Worm (Caenorhabditis elegans) whole organism, young adult: Measurements from ENCODE around the gene tbc-6.

ENCODE experiments used
- B0019.2 ChIP-seq: fragments of 200-800 bp; sonication (Bioruptor generic); conservative IDR thresholded peaks from 2 replicates; pipeline ENCODE4 v1.3.6; 2022; ENCODE audit warnings: missing genetic modification reagents, missing genetic modification characterization, missing compliant biosample characterization
- B0336.3 ChIP-seq: fragments of 200-800 bp; sonication (Bioruptor generic); IDR thresholded peaks from 2 replicates; pipeline ENCODE4 v1.3.6; 2022; ENCODE audit warnings: missing genetic modification characterization, missing compliant biosample characterization
- F23B12.7 ChIP-seq: sonication (generic microtip); optimal IDR thresholded peaks from 2 replicates; lab custom pipeline; 2017; ENCODE audit warnings: missing genetic modification characterization, mild to moderate bottlenecking, missing compliant biosample characterization, antibody characterized with exemption, moderate library complexity; ENCODE audit not compliant: insufficient read depth
- K11D2.4 ChIP-seq: fragments of 200-800 bp; sonication (Bioruptor generic); IDR thresholded peaks from 2 replicates; pipeline ENCODE4 v1.3.6; 2022; ENCODE audit warnings: missing genetic modification reagents, missing genetic modification characterization, missing compliant biosample characterization
- akir-1 ChIP-seq: fragments of 200-800 bp; sonication (Bioruptor generic); optimal IDR thresholded peaks from 2 replicates; lab custom pipeline; 2018; ENCODE audit warnings: mild to moderate bottlenecking, missing genetic modification characterization, moderate library complexity, missing compliant biosample characterization
- attf-5 ChIP-seq: fragments of 200-800 bp; sonication (Bioruptor generic); optimal IDR thresholded peaks from 2 replicates; lab custom pipeline; 2018; ENCODE audit warnings: mild to moderate bottlenecking, missing genetic modification characterization, missing compliant biosample characterization
- hlh-26 ChIP-seq: fragments of 200-800 bp; sonication (Bioruptor generic); conservative IDR thresholded peaks from 2 replicates; pipeline ENCODE4 v1.3.6; 2022; ENCODE audit warnings: missing genetic modification reagents, missing genetic modification characterization, missing compliant biosample characterization
- madf-8 ChIP-seq: fragments of 200-800 bp; sonication (Bioruptor generic); conservative IDR thresholded peaks from 2 replicates; pipeline ENCODE4 v1.3.6; 2022; ENCODE audit warnings: missing genetic modification reagents, missing genetic modification characterization, missing compliant biosample characterization
- nhr-27 ChIP-seq: fragments of 200-800 bp; sonication (Bioruptor generic); optimal IDR thresholded peaks from 2 replicates; lab custom pipeline; 2018; ENCODE audit warnings: mild to moderate bottlenecking, missing genetic modification characterization, moderate library complexity, missing compliant biosample characterization
- pha-4 ChIP-seq: fragments of 150-350 bp; sonication (generic microtip); optimal IDR thresholded peaks from 2 replicates; lab custom pipeline; 2014; ENCODE audit warnings: missing biosample characterization, missing genetic modification reagents, missing genetic modification characterization
- snpc-4 ChIP-seq, 5 experiments: fragments of 150-350 bp in 1 of 5; sonication (generic microtip) in 4 of 5; optimal IDR thresholded peaks; 2 replicates each; lab custom pipeline; 2014 to 2018; ENCODE audit warnings: missing genetic modification characterization in 5 of 5, missing biosample characterization in 3 of 5, antibody characterized with exemption in 2 of 5, mild to moderate bottlenecking in 2 of 5, missing compliant biosample characterization in 2 of 5, missing genotype in 2 of 5, moderate library complexity in 2 of 5, missing genetic modification reagents in 1 of 5
- unc-130 ChIP-seq: sonication (generic microtip); optimal IDR thresholded peaks from 2 replicates; lab custom pipeline; 2016; ENCODE audit warnings: missing genetic modification reagents, missing genetic modification characterization, missing compliant biosample characterization
- unc-62 ChIP-seq: fragments of 150-350 bp; optimal IDR thresholded peaks from 2 replicates; lab custom pipeline; 2014; ENCODE audit warnings: missing biosample characterization, missing genetic modification reagents, missing genetic modification characterization

- no peak for TF ChIP-seq snpc-4 (GFP tag; optimal IDR thresholded peaks at IDR 0.05; lab: Kevin White, UChicago)
- TF ChIP-seq snpc-4 (tag; optimal IDR thresholded peaks at IDR 0.05; lab: Kevin White, UChicago): no peak
- no peak for TF ChIP-seq F23B12.7 (tag; lab: Kevin White, UChicago)
- TF ChIP-seq madf-8: no peak
- no peak for TF ChIP-seq B0336.3 (GFP tag; lab: Robert Waterston, UW)
- no peak for TF ChIP-seq hlh-26 (GFP tag; lab: Robert Waterston, UW)
- TF ChIP-seq akir-1 (GFP tag; lab: Kevin White, UChicago): no peak
- TF ChIP-seq unc-62: no peak
- no peak for TF ChIP-seq unc-130 (GFP tag; lab: Kevin White, UChicago)
- TF ChIP-seq pha-4 (tag; lab: Kevin White, UChicago): no peak
- no peak for TF ChIP-seq nhr-27
- no peak for TF ChIP-seq K11D2.4 (GFP tag; lab: Robert Waterston, UW)
- TF ChIP-seq B0019.2: no peak
- TF ChIP-seq attf-5: no peak
Observed at ce11 chrII:6834582-6835058, 13.3 kb upstream of the tbc-6 start, which contains the start of gene egl-27.
